2 worm cellular contexts compared by ENCODE assay signal in genomic region chrIII:3390144-3390543, ce11.
TF ChIP-seq lines count a peak whose summit lies in the region.

No protein-coding gene starts in this region.

TF ChIP-seq in whole organism, L4 larva, 104 proteins besides CTCF, POLR2A, EP300 and RAD21:
- TF ChIP-seq ceh-62 (tag; optimal IDR thresholded peaks at IDR 0.05; lab: Kevin White, UChicago) (no peak), nhr-41 (GFP tag; IDR thresholded peaks at IDR 0.05; lab: Robert Waterston, UW) (no peak), madf-5 (GFP tag; IDR thresholded peaks at IDR 0.05; lab: Robert Waterston, UW) (no peak), arid-1 (GFP tag; conservative IDR thresholded peaks at IDR 0.05; lab: Robert Waterston, UW) (0 out of 2 replicates have a peak, but pooled peaks have one; percentile 30), Y48G9A.11 (GFP tag; IDR thresholded peaks at IDR 0.05; lab: Robert Waterston, UW) (no peak), lsy-2 (tag; optimal IDR thresholded peaks at IDR 0.05; lab: Kevin White, UChicago) (peak in 1 of 2 experiments; percentile 11), nhr-237 (tag; optimal IDR thresholded peaks at IDR 0.05; lab: Kevin White, UChicago) (no peak), lin-38 (GFP tag; IDR thresholded peaks at IDR 0.05; lab: Robert Waterston, UW) (peak; percentile 61), mdl-1 (tag; optimal IDR thresholded peaks at IDR 0.05; lab: Kevin White, UChicago) (no peak), zfp-2 (tag; optimal IDR thresholded peaks at IDR 0.05; lab: Kevin White, UChicago) (no peak), F49E8.2 (tag; optimal IDR thresholded peaks at IDR 0.05; lab: Kevin White, UChicago; ENCODE audit: borderline replicate concordance) (peak; percentile 85), unc-130 (GFP tag; optimal IDR thresholded peaks at IDR 0.05; lab: Kevin White, UChicago) (peak; percentile 1)

TF ChIP-seq in whole organism, young adult, 124 proteins besides CTCF, POLR2A, EP300 and RAD21:
- TF ChIP-seq madf-6 (GFP tag; IDR thresholded peaks at IDR 0.05; lab: Robert Waterston, UW) (peak; percentile 98), F49E8.2 (tag; optimal IDR thresholded peaks at IDR 0.05; lab: Kevin White, UChicago; ENCODE audit: insufficient read depth) (peak; percentile 85), Y56A3A.18 (GFP tag; IDR thresholded peaks at IDR 0.05; lab: Robert Waterston, UW) (no peak), cebp-2 (GFP tag; IDR thresholded peaks at IDR 0.05; lab: Robert Waterston, UW) (no peak), snpc-4 (GFP tag; optimal IDR thresholded peaks at IDR 0.05; lab: Kevin White, UChicago) (no peak), snpc-4 (tag; optimal IDR thresholded peaks at IDR 0.05; lab: Kevin White, UChicago) (no peak), ekl-4 (GFP tag; IDR thresholded peaks at IDR 0.05; lab: Robert Waterston, UW) (0 out of 2 replicates have a peak, but pooled peaks have one; percentile 40), snpc-1.3 (tag; optimal IDR thresholded peaks at IDR 0.05; lab: Kevin White, UChicago; ENCODE audit: insufficient read depth) (peak; percentile 28), hmg-20 (GFP tag; IDR thresholded peaks at IDR 0.05; lab: Robert Waterston, UW) (no peak), snpc-1.1 (tag; optimal IDR thresholded peaks at IDR 0.05; lab: Kevin White, UChicago; ENCODE audit: insufficient read depth) (peak; percentile 48), D2030.7 (GFP tag; IDR thresholded peaks at IDR 0.05; lab: Robert Waterston, UW) (peak; percentile 93), pbrm-1 (GFP tag; IDR thresholded peaks at IDR 0.05; lab: Robert Waterston, UW) (peak; percentile 57; the same call in 1 of the 2 replicates), F33H1.4 (GFP tag; IDR thresholded peaks at IDR 0.05; lab: Robert Waterston, UW) (peak; percentile 98), let-526 (GFP tag; IDR thresholded peaks at IDR 0.05; lab: Robert Waterston, UW) (no peak), hrde-1 (tag; optimal IDR thresholded peaks at IDR 0.05; lab: Kevin White, UChicago; ENCODE audit: borderline replicate concordance) (peak; percentile 9), somi-1 (GFP tag; optimal IDR thresholded peaks at IDR 0.05; lab: Kevin White, UChicago) (no peak), chd-7 (tag; optimal IDR thresholded peaks at IDR 0.05; lab: Kevin White, UChicago) (no peak), ztf-25 (GFP tag; IDR thresholded peaks at IDR 0.05; lab: Robert Waterston, UW) (no peak), hlh-26 (GFP tag; conservative IDR thresholded peaks at IDR 0.05; lab: Robert Waterston, UW) (no peak), C06A6.2 (GFP tag; conservative IDR thresholded peaks at IDR 0.05; lab: Robert Waterston, UW) (no peak), dox-1 (GFP tag; IDR thresholded peaks at IDR 0.05; lab: Robert Waterston, UW) (peak; percentile 22; the same call in 1 of the 2 replicates), Y95B8A.8 (GFP tag; IDR thresholded peaks at IDR 0.05; lab: Robert Waterston, UW) (0 out of 2 replicates have a peak, but pooled peaks have one; percentile 22), hmg-1.2 (GFP tag; IDR thresholded peaks at IDR 0.05; lab: Robert Waterston, UW) (peak; percentile 34; the same call in 1 of the 2 replicates), dpl-1 (GFP tag; optimal IDR thresholded peaks at IDR 0.05; lab: Kevin White, UChicago) (peak; percentile 27), madf-8 (GFP tag; conservative IDR thresholded peaks at IDR 0.05; lab: Robert Waterston, UW) (peak; percentile 91), lsy-27 (tag; optimal IDR thresholded peaks at IDR 0.05; lab: Kevin White, UChicago; ENCODE audit: borderline replicate concordance, insufficient read depth) (no peak), tlf-1 (GFP tag; optimal IDR thresholded peaks at IDR 0.05; lab: Kevin White, UChicago) (peak; percentile 73), nfyb-1 (GFP tag; IDR thresholded peaks at IDR 0.05; lab: Robert Waterston, UW) (0 out of 2 replicates have a peak, but pooled peaks have one; percentile 36), lsl-1 (GFP tag; optimal IDR thresholded peaks at IDR 0.05; lab: Kevin White, UChicago) (peak; percentile 99), egrh-3 (GFP tag; IDR thresholded peaks at IDR 0.05; lab: Robert Waterston, UW) (no peak), ceh-40 (GFP tag; IDR thresholded peaks at IDR 0.05; lab: Robert Waterston, UW) (no peak), ceh-91 (GFP tag; IDR thresholded peaks at IDR 0.05; lab: Robert Waterston, UW) (peak; percentile 87), him-1 (tag; optimal IDR thresholded peaks at IDR 0.05; lab: Kevin White, UChicago) (peak; percentile 83), ceh-100 (GFP tag; IDR thresholded peaks at IDR 0.05; lab: Robert Waterston, UW) (0 out of 2 replicates have a peak, but pooled peaks have one; percentile 27), B0019.2 (GFP tag; conservative IDR thresholded peaks at IDR 0.05; lab: Robert Waterston, UW) (0 out of 2 replicates have a peak, but pooled peaks have one; percentile 7), die-1 (tag; optimal IDR thresholded peaks at IDR 0.05; lab: Kevin White, UChicago) (no peak), rcor-1 (GFP tag; IDR thresholded peaks at IDR 0.05; lab: Robert Waterston, UW) (peak; percentile 51), athp-1 (tag; optimal IDR thresholded peaks at IDR 0.05; lab: Kevin White, UChicago) (peak; percentile 62), mcd-1 (GFP tag; IDR thresholded peaks at IDR 0.05; lab: Robert Waterston, UW) (peak; percentile 71), hsf-1 (GFP tag; IDR thresholded peaks at IDR 0.05; lab: Robert Waterston, UW) (peak; percentile 61), attf-6 (GFP tag; IDR thresholded peaks at IDR 0.05; lab: Robert Waterston, UW) (0 out of 2 replicates have a peak, but pooled peaks have one; percentile 12), xnd-1 (tag; optimal IDR thresholded peaks at IDR 0.05; lab: Kevin White, UChicago) (peak; percentile 99), snpc-3.4 (tag; optimal IDR thresholded peaks at IDR 0.05; lab: Kevin White, UChicago) (peak; percentile 65), tbp1 (GFP tag; optimal IDR thresholded peaks at IDR 0.05; lab: Kevin White, UChicago) (peak; percentile 49), efl-1 (GFP tag; optimal IDR thresholded peaks at IDR 0.05; lab: Kevin White, UChicago) (peak; percentile 71), B0336.3 (GFP tag; IDR thresholded peaks at IDR 0.05; lab: Robert Waterston, UW) (no peak), T26A5.8 (tag; optimal IDR thresholded peaks at IDR 0.05; lab: Kevin White, UChicago) (no peak), lin-54 (GFP tag; optimal IDR thresholded peaks at IDR 0.05; lab: Kevin White, UChicago) (peak; percentile 91)
TF ChIP-seq in whole organism, young adult: peak in this region for 31.

Comparison
In these comparisons a context has a peak if more than half of its experiments do, and no peak if none do; other contexts are left out.
1. Of the 7 proteins assayed by ChIP-seq in both whole organism, young adult and whole organism, L4 larva: peak only in whole organism, young adult: dpl-1; only in whole organism, L4 larva: unc-130; in both: F49E8.2; in neither: 4.